Worm (Caenorhabditis elegans) whole organism, L4 larva: ENCODE results near the gene sas-4.
A peak's percentile ranks its signal among the peaks of the same experiment; 100 is the strongest.

Experiments
- D1046.2 ChIP-seq: fragments of 200-800 bp; sonication (Bioruptor generic); IDR thresholded peaks from 2 replicates; pipeline ENCODE4 v1.3.6; 2022; ENCODE audit warnings: missing genetic modification characterization, missing compliant biosample characterization
- F10B5.3 ChIP-seq: sonication (generic microtip); optimal IDR thresholded peaks from 2 replicates; lab custom pipeline; 2016; ENCODE audit warnings: mild to moderate bottlenecking, missing genetic modification characterization, missing compliant biosample characterization
- F26F4.8 ChIP-seq: fragments of 200-800 bp; sonication (Bioruptor generic); conservative IDR thresholded peaks from 2 replicates; pipeline ENCODE4 v1.3.6; 2022; ENCODE audit warnings: missing genetic modification characterization, missing compliant biosample characterization
- F37D6.2 ChIP-seq: sonication (generic microtip); optimal IDR thresholded peaks from 2 replicates; lab custom pipeline; 2016; ENCODE audit warnings: mild to moderate bottlenecking, missing genetic modification characterization, missing compliant biosample characterization
- F49E8.2 ChIP-seq: sonication (generic microtip); optimal IDR thresholded peaks from 2 replicates; lab custom pipeline; 2016; ENCODE audit warnings: missing compliant biosample characterization, mild to moderate bottlenecking, missing genetic modification characterization, borderline replicate concordance
- R02D3.7 ChIP-seq: fragments of 150-350 bp; sonication (generic microtip); optimal IDR thresholded peaks from 3 replicates; lab custom pipeline; 2014; ENCODE audit warnings: missing biosample characterization, missing genetic modification characterization
- T26A8.4 ChIP-seq: fragments of 200-800 bp; sonication (Bioruptor generic); IDR thresholded peaks from 2 replicates; pipeline ENCODE4 v1.3.6; 2022; ENCODE audit warnings: missing genetic modification characterization, missing compliant biosample characterization
- Y105C5A.15 ChIP-seq: fragments of 200-800 bp; sonication (Bioruptor generic); IDR thresholded peaks from 2 replicates; pipeline ENCODE4 v1.3.6; 2022; ENCODE audit warnings: missing genetic modification characterization, missing compliant biosample characterization
- Y48G9A.11 ChIP-seq: fragments of 200-800 bp; sonication (Bioruptor generic); IDR thresholded peaks from 2 replicates; pipeline ENCODE4 v1.3.6; 2022; ENCODE audit warnings: missing genetic modification reagents, missing genetic modification characterization, missing compliant biosample characterization
- Y75B8A.6 ChIP-seq: fragments of 200-800 bp; sonication (Bioruptor generic); IDR thresholded peaks from 2 replicates; pipeline ENCODE4 v1.3.6; 2022; ENCODE audit warnings: missing genetic modification reagents, missing genetic modification characterization, missing compliant biosample characterization
- ZK337.2 ChIP-seq: fragments of 200-800 bp; sonication (Bioruptor generic); IDR thresholded peaks from 2 replicates; pipeline ENCODE4 v1.3.6; 2022; ENCODE audit warnings: missing genetic modification reagents, missing genetic modification characterization, missing compliant biosample characterization
- ZK546.5 ChIP-seq, 2 experiments: sonication (generic microtip); optimal IDR thresholded peaks; 2 replicates each; lab custom pipeline; 2017; ENCODE audit warnings: missing biosample characterization in 2 of 2, missing genetic modification characterization in 2 of 2
- attf-4 ChIP-seq: sonication (generic microtip); optimal IDR thresholded peaks from 3 replicates; lab custom pipeline; 2017; ENCODE audit warnings: missing biosample characterization, missing genetic modification characterization
- ceh-28 ChIP-seq: fragments of 150-350 bp; optimal IDR thresholded peaks from 2 replicates; lab custom pipeline; 2014; ENCODE audit warnings: missing biosample characterization, missing genetic modification reagents, missing genetic modification characterization
- ceh-32 ChIP-seq: sonication (generic microtip); optimal IDR thresholded peaks from 2 replicates; lab custom pipeline; 2016; ENCODE audit warnings: mild to moderate bottlenecking, missing genetic modification characterization, missing compliant biosample characterization; ENCODE audit not compliant: poor library complexity
- ceh-62 ChIP-seq: sonication (generic microtip); optimal IDR thresholded peaks from 2 replicates; lab custom pipeline; 2017; ENCODE audit warnings: missing biosample characterization, missing genetic modification characterization
- ceh-82 ChIP-seq: sonication (generic microtip); optimal IDR thresholded peaks from 2 replicates; lab custom pipeline; 2017; ENCODE audit warnings: missing biosample characterization, missing genetic modification characterization
- ces-1 ChIP-seq: fragments of 150-350 bp; sonication (generic microtip); optimal IDR thresholded peaks from 4 replicates; lab custom pipeline; 2014; ENCODE audit warnings: missing biosample characterization, missing genetic modification reagents, missing genetic modification characterization
- cey-2 ChIP-seq: sonication (generic microtip); optimal IDR thresholded peaks from 3 replicates; lab custom pipeline; 2017; ENCODE audit warnings: missing genetic modification characterization, mild to moderate bottlenecking, missing compliant biosample characterization, antibody characterized with exemption, borderline replicate concordance; ENCODE audit not compliant: insufficient read depth
- daf-19 ChIP-seq: fragments of 200-800 bp; sonication (Bioruptor generic); conservative IDR thresholded peaks from 2 replicates; pipeline ENCODE4 v1.3.6; 2022; ENCODE audit warnings: missing genetic modification characterization, missing compliant biosample characterization
- dmd-8 ChIP-seq: fragments of 200-800 bp; sonication (Bioruptor generic); IDR thresholded peaks from 2 replicates; pipeline ENCODE4 v1.3.6; 2022; ENCODE audit warnings: missing genetic modification characterization, missing compliant biosample characterization
- dmd-9 ChIP-seq: fragments of 200-800 bp; sonication (Bioruptor generic); IDR thresholded peaks from 2 replicates; pipeline ENCODE4 v1.3.6; 2022; ENCODE audit warnings: missing genetic modification reagents, missing genetic modification characterization, missing compliant biosample characterization
- dpl-1 ChIP-seq: fragments of 150-350 bp; optimal IDR thresholded peaks from 2 replicates; lab custom pipeline; 2014; ENCODE audit warnings: missing biosample characterization, missing genetic modification reagents, missing genetic modification characterization
- duxl-1 ChIP-seq: sonication (generic microtip); optimal IDR thresholded peaks from 2 replicates; lab custom pipeline; 2016; ENCODE audit warnings: mild to moderate bottlenecking, missing genetic modification characterization, moderate library complexity, missing compliant biosample characterization; ENCODE audit not compliant: poor library complexity
- egl-27 ChIP-seq: sonication (generic microtip); optimal IDR thresholded peaks from 3 replicates; lab custom pipeline; 2017; ENCODE audit warnings: missing biosample characterization, missing genetic modification reagents, missing genetic modification characterization
- fos-1 ChIP-seq: fragments of 150-350 bp; optimal IDR thresholded peaks from 2 replicates; lab custom pipeline; 2014; ENCODE audit warnings: missing biosample characterization, missing genetic modification characterization
- gei-8 ChIP-seq: fragments of 200-800 bp; sonication (Bioruptor generic); optimal IDR thresholded peaks from 2 replicates; lab custom pipeline; 2018; ENCODE audit warnings: mild to moderate bottlenecking, missing genetic modification characterization, missing compliant biosample characterization
- hif-1 ChIP-seq, 2 experiments: sonication (generic microtip); optimal IDR thresholded peaks; 2 replicates each; lab custom pipeline; 2016 to 2017; ENCODE audit warnings: missing compliant biosample characterization in 2 of 2, missing genetic modification characterization in 2 of 2, missing genetic modification reagents in 2 of 2, missing genotype in 2 of 2, mild to moderate bottlenecking in 1 of 2
- lim-7 ChIP-seq: fragments of 200-800 bp; sonication (Bioruptor generic); IDR thresholded peaks from 2 replicates; pipeline ENCODE4 v1.3.6; 2022; ENCODE audit warnings: missing genetic modification characterization, missing compliant biosample characterization
- lin-29 ChIP-seq: fragments of 200-800 bp; sonication (Bioruptor generic); IDR thresholded peaks from 2 replicates; pipeline ENCODE4 v1.3.6; 2022; ENCODE audit warnings: missing genetic modification reagents, missing genetic modification characterization, missing compliant biosample characterization
- lin-38 ChIP-seq: fragments of 200-800 bp; sonication (Bioruptor generic); IDR thresholded peaks from 2 replicates; pipeline ENCODE4 v1.3.6; 2022; ENCODE audit warnings: missing genetic modification reagents, missing genetic modification characterization, missing compliant biosample characterization
- lsy-2 ChIP-seq, 2 experiments: fragments of 150-350 bp in 1 of 2; sonication (generic microtip) in 1 of 2; optimal IDR thresholded peaks; 2 replicates each; lab custom pipeline; 2014 to 2017; ENCODE audit warnings: missing biosample characterization in 2 of 2, missing genetic modification characterization in 2 of 2
- mdl-1 ChIP-seq, 2 experiments: fragments of 150-350 bp in 1 of 2; sonication (generic microtip) in 1 of 2; optimal IDR thresholded peaks; 2 replicates each; lab custom pipeline; 2014 to 2017; ENCODE audit warnings: missing biosample characterization in 2 of 2, missing genetic modification characterization in 2 of 2
- mdt-29 ChIP-seq: fragments of 200-800 bp; sonication (Bioruptor generic); IDR thresholded peaks from 2 replicates; pipeline ENCODE4 v1.3.6; 2022; ENCODE audit warnings: missing genetic modification reagents, missing genetic modification characterization, missing compliant biosample characterization
- mxl-2 ChIP-seq: fragments of 200-800 bp; sonication (Bioruptor generic); conservative IDR thresholded peaks from 2 replicates; pipeline ENCODE4 v1.3.6; 2022; ENCODE audit warnings: missing genetic modification reagents, missing genetic modification characterization, missing compliant biosample characterization
- mxl-3 ChIP-seq: fragments of 200-800 bp; sonication (Bioruptor generic); optimal IDR thresholded peaks from 2 replicates; lab custom pipeline; 2018; ENCODE audit warnings: mild to moderate bottlenecking, missing genetic modification characterization, missing compliant biosample characterization
- nhr-102 ChIP-seq: sonication (generic microtip); optimal IDR thresholded peaks from 2 replicates; lab custom pipeline; 2016; ENCODE audit warnings: mild to moderate bottlenecking, missing genetic modification characterization, moderate library complexity, missing compliant biosample characterization
- nhr-11 ChIP-seq: fragments of 150-350 bp; optimal IDR thresholded peaks from 2 replicates; lab custom pipeline; 2014; ENCODE audit warnings: missing biosample characterization, missing genetic modification characterization
- nhr-111 ChIP-seq: fragments of 200-800 bp; sonication (Bioruptor generic); optimal IDR thresholded peaks from 2 replicates; lab custom pipeline; 2018; ENCODE audit warnings: mild to moderate bottlenecking, missing genetic modification characterization, missing compliant biosample characterization
- nhr-48 ChIP-seq: sonication (generic microtip); optimal IDR thresholded peaks from 2 replicates; lab custom pipeline; 2016; ENCODE audit warnings: mild to moderate bottlenecking, missing genetic modification characterization, missing compliant biosample characterization
- nhr-6 ChIP-seq: fragments of 150-350 bp; optimal IDR thresholded peaks from 2 replicates; lab custom pipeline; 2014; ENCODE audit warnings: missing biosample characterization, missing genetic modification characterization
- pqm-1 ChIP-seq: sonication (generic microtip); optimal IDR thresholded peaks from 2 replicates; lab custom pipeline; 2017; ENCODE audit warnings: missing biosample characterization, missing genetic modification characterization
- saeg-2 ChIP-seq: fragments of 200-800 bp; sonication (Bioruptor generic); IDR thresholded peaks from 2 replicates; pipeline ENCODE4 v1.3.6; 2022; ENCODE audit warnings: missing genetic modification reagents, missing genetic modification characterization, missing compliant biosample characterization
- skn-1 ChIP-seq: fragments of 150-350 bp; optimal IDR thresholded peaks from 2 replicates; lab custom pipeline; 2014; ENCODE audit warnings: missing biosample characterization, missing genetic modification characterization
- snpc-4 ChIP-seq: fragments of 150-350 bp; optimal IDR thresholded peaks from 2 replicates; lab custom pipeline; 2014; ENCODE audit warnings: missing biosample characterization, missing genetic modification characterization
- unc-39 ChIP-seq: sonication (generic microtip); optimal IDR thresholded peaks from 2 replicates; lab custom pipeline; 2017; ENCODE audit warnings: missing biosample characterization, missing genetic modification characterization
- zag-1 ChIP-seq: fragments of 150-350 bp; optimal IDR thresholded peaks from 2 replicates; lab custom pipeline; 2014; ENCODE audit warnings: missing biosample characterization, missing genetic modification characterization
- zfp-2 ChIP-seq: sonication (generic microtip); optimal IDR thresholded peaks from 2 replicates; lab custom pipeline; 2016; ENCODE audit warnings: mild to moderate bottlenecking, missing genetic modification characterization, missing compliant biosample characterization
- zip-11 ChIP-seq: fragments of 200-800 bp; sonication (Bioruptor generic); IDR thresholded peaks from 2 replicates; pipeline ENCODE4 v1.3.6; 2022; ENCODE audit warnings: missing genetic modification characterization, missing compliant biosample characterization
- ztf-7 ChIP-seq: fragments of 150-350 bp; optimal IDR thresholded peaks from 2 replicates; lab custom pipeline; 2014; ENCODE audit warnings: missing biosample characterization, missing genetic modification characterization

sas-4 gene

DNA sequence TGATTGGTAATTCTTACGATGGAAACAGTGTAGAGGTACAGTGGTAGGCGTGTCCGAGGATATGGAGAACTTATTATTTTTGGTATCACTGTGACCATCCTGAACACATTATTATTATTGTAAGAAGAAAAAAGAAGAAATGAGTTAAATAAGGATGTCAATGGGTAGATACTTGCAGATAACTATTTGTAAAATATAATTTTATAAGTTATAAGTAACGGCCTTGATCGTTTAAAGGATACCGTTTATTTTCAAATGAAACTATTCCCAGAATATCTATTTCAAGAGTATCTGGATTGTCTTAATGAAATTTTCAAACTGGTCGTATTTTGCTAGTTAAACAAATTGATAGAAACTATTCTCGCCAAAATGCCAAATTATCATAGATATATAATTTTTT, 1.8 kb upstream of the sas-4 start, which contains the start of gene F10E9.10:
Gene F10E9.10, minus strand, starts transcription at position 101 of the 400 bp plus-strand sequence.
- TF ChIP-seq fos-1 (tag; lab: Kevin White, UChicago): no peak
- TF ChIP-seq daf-19 (GFP tag; lab: Robert Waterston, UW): no peak
- no peak for TF ChIP-seq saeg-2 (GFP tag; lab: Robert Waterston, UW)
- no peak for TF ChIP-seq dmd-9
- TF ChIP-seq Y48G9A.11 (GFP tag; lab: Robert Waterston, UW): no peak
- TF ChIP-seq mxl-2 (GFP tag; lab: Robert Waterston, UW): no peak
- no peak for TF ChIP-seq F49E8.2 (tag; lab: Kevin White, UChicago)
- no peak for TF ChIP-seq ceh-82 (tag; lab: Kevin White, UChicago)
- TF ChIP-seq ZK337.2 (GFP tag; lab: Robert Waterston, UW): no peak
- no peak for TF ChIP-seq lin-38 (GFP tag; lab: Robert Waterston, UW)
- no peak for TF ChIP-seq Y75B8A.6 (GFP tag; lab: Robert Waterston, UW)
- TF ChIP-seq gei-8: no peak
- no peak for TF ChIP-seq ceh-62 (tag; lab: Kevin White, UChicago)

DNA sequence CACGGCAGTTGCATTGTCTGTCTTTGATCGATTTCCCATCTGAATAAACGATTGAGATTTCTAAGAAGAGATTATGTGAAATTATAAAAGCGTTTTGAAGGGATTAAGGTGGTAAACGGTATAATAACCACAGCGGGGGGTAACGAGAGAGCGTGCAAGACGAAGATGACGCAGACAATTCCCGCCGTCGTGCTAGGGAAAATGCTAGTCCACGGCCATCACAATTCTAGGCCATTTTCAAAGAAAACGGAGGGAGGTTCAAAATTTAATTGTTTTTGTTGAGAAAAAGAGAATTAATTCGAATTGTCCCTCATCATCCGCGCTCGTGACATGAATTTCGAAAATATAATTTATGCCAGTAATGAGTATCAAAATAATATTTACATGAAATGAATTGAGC, 712 bp upstream of the sas-4 start, which contains the start of gene F10E9.11:
Gene F10E9.11, minus strand, starts transcription at position 161 of the 400 bp plus-strand sequence.
- TF ChIP-seq nhr-11: peak; percentile 18
- peak; percentile 65 for TF ChIP-seq nhr-6 (tag; lab: Kevin White, UChicago)
- TF ChIP-seq pqm-1: no peak
- TF ChIP-seq mdl-1 (tag; optimal IDR thresholded peaks at IDR 0.05; lab: Kevin White, UChicago): no peak
- TF ChIP-seq ztf-7: no peak
- TF ChIP-seq Y48G9A.11 (GFP tag; lab: Robert Waterston, UW): peak; percentile 82
- TF ChIP-seq nhr-102 (tag; lab: Kevin White, UChicago): peak; percentile 13
- TF ChIP-seq zfp-2 (tag; lab: Kevin White, UChicago): no peak
- no peak for TF ChIP-seq fos-1 (tag; lab: Kevin White, UChicago)
- TF ChIP-seq dpl-1: peak; percentile 96
- peak; percentile 56 for TF ChIP-seq F37D6.2 (tag; lab: Kevin White, UChicago)
- TF ChIP-seq mxl-3 (GFP tag; lab: Kevin White, UChicago): peak; percentile 64
- TF ChIP-seq Y105C5A.15 (GFP tag; lab: Robert Waterston, UW): no peak
- no peak for TF ChIP-seq zip-11 (GFP tag; lab: Robert Waterston, UW)
- TF ChIP-seq D1046.2 (GFP tag; lab: Robert Waterston, UW): no peak; the same call in 1 of the 2 replicates
- TF ChIP-seq egl-27: no peak
- no peak for TF ChIP-seq zag-1 (tag; lab: Kevin White, UChicago)
- TF ChIP-seq lsy-2 (tag; optimal IDR thresholded peaks at IDR 0.05; lab: Kevin White, UChicago): peak; percentile 28 to 88
- no peak for TF ChIP-seq lin-29
- no peak for TF ChIP-seq ceh-62 (tag; lab: Kevin White, UChicago)
- peak in 1 of 2 experiments; percentile 87 for TF ChIP-seq hif-1 (tag; optimal IDR thresholded peaks at IDR 0.05; lab: Kevin White, UChicago)
- no peak for TF ChIP-seq ceh-28 (tag; lab: Kevin White, UChicago)
- no peak for TF ChIP-seq F10B5.3
- TF ChIP-seq nhr-48 (tag; lab: Kevin White, UChicago): peak; percentile 24
- TF ChIP-seq skn-1 (tag; lab: Kevin White, UChicago): no peak
- TF ChIP-seq dmd-8: no peak
- TF ChIP-seq attf-4 (tag; lab: Kevin White, UChicago): no peak
- no peak for TF ChIP-seq lim-7
- TF ChIP-seq mdt-29 (GFP tag; lab: Robert Waterston, UW): no peak
- TF ChIP-seq saeg-2 (GFP tag; lab: Robert Waterston, UW): no peak
- TF ChIP-seq gei-8: no peak
- TF ChIP-seq cey-2 (tag; lab: Kevin White, UChicago): no peak
- TF ChIP-seq ceh-32 (tag; lab: Kevin White, UChicago): no peak
- peak; percentile 45; the same call in 1 of the 2 replicates for TF ChIP-seq T26A8.4 (GFP tag; lab: Robert Waterston, UW)
- peak; percentile 57 for TF ChIP-seq duxl-1 (tag; lab: Kevin White, UChicago)
- TF ChIP-seq F26F4.8 (GFP tag; lab: Robert Waterston, UW): no peak
- no peak for TF ChIP-seq nhr-111 (GFP tag; lab: Kevin White, UChicago)
- TF ChIP-seq R02D3.7 (tag; lab: Kevin White, UChicago): no peak
- TF ChIP-seq snpc-4 (tag; lab: Kevin White, UChicago): no peak
- no peak for TF ChIP-seq ces-1 (GFP tag; lab: Kevin White, UChicago)
- TF ChIP-seq unc-39 (tag; lab: Kevin White, UChicago): no peak
- no peak for TF ChIP-seq ZK546.5 (tag; optimal IDR thresholded peaks at IDR 0.05; lab: Kevin White, UChicago)
